Fruit fly (Drosophila melanogaster): ENCODE results near the gene inaF-B.
"Not testable (repeated sequence)": the region's sequence is repeated elsewhere in the genome, so short reads cannot be mapped to it uniquely, and the experiment has no call there.

inaF-B gene

DNA sequence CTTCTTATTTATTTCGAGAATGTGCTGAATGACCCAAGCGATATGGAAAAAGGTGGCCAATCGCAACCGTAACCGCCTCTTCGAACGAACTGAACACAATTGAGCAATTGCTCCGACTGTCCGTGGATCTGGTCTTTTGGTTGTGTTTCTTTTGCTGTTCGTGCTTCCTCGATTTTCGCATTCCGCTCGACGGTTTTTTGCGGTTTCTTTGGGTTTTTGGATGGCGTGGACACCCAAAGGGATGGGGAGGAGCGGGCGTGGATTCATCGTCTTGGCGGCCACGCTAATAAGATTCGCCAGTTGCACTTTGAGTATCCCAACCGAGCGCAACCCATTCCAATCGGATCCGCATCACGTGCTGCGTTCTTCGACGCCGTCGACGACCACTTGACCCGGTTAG is at the start of gene inaF-B:
inaF-B (minus strand) TSS at position 101 of the 400 bp plus-strand sequence.
- TF ChIP-seq CG8478 (optimal IDR thresholded peaks at IDR 0.05) = no peak
- no peak for TF ChIP-seq CTCF (optimal IDR thresholded peaks at IDR 0.05)

DNA sequence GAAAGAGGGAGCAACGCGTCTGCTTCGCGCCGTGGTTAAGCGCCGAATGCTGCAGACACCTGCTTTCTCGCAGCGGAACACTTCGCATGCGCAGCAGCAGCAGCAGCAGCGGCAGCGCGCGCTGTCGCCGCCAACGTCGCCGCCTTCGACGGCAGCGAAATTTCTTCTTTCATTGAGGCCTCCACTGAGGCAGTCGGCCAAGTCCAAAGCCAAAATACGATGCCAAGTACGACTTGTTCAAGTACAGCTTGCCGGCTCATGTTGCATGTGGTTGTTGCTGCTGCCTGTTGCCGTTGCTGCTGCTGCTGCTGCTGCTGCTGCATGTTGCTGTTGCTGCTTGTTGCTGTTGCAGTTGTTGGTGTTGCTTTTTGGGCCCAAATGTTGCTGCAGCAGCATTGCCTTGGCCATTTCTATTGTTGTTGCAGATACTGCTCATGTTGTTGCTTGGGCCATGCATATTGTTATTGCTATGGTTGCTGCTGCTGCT is 46.2 kb upstream of the inaF-B start, which contains the start of gene dy:
dy (minus strand) TSS at position 51 of the 487 bp plus-strand sequence.
- no peak for TF ChIP-seq CG8478 (optimal IDR thresholded peaks at IDR 0.05)
- no peak for TF ChIP-seq CTCF (optimal IDR thresholded peaks at IDR 0.05)

DNA sequence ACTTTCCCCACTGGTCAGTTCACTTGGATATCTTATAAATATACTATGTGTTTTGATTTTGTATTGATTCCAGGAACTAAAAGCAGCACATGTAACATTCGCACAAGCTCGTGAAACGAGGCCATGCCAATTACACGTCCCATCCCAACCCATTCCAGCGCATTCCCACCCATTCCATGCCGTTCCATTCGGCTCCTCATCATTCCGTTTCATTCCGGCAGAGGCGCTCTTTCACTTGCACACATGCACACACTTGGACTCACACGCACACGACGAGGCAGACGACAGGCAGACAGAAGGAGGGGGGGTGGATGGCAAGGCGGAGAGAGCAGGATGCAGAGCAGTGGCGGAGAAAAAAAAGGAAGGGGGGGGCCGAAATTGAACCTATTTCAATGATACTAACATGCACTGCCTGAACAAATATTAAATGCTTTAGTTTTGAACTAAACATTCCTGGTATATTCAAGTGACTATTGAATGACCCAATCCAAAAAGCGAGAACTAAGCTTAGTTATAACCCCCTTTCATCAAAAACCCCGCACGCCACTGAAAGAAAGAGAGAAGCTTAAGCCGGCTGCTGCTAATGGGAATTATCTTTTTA is 43.5 kb upstream of the inaF-B start:
- TF ChIP-seq CTCF (optimal IDR thresholded peaks at IDR 0.05) = no peak
- TF ChIP-seq CG8478 (optimal IDR thresholded peaks at IDR 0.05) = no peak

DNA sequence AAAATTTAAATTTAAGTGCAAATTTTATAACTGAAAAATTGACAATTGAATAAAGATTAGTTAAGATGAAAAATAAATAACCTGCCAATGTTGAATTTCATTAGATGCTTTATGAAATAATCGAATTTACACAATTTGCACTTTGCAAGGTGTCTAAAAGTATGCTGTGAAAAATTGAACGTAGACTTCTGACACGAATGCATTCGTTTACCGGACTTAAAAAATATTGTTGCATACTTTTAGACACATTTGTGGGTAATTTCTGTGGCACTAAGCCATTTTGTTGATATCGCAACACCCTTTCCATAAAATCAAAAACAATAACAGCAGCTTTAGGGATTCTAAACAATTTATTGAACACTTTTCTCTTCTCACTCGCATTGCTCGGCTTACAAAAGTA is 36.9 kb upstream of the inaF-B start:
- no peak for TF ChIP-seq CG8478 (optimal IDR thresholded peaks at IDR 0.05)
- no peak for TF ChIP-seq CTCF (optimal IDR thresholded peaks at IDR 0.05)

DNA sequence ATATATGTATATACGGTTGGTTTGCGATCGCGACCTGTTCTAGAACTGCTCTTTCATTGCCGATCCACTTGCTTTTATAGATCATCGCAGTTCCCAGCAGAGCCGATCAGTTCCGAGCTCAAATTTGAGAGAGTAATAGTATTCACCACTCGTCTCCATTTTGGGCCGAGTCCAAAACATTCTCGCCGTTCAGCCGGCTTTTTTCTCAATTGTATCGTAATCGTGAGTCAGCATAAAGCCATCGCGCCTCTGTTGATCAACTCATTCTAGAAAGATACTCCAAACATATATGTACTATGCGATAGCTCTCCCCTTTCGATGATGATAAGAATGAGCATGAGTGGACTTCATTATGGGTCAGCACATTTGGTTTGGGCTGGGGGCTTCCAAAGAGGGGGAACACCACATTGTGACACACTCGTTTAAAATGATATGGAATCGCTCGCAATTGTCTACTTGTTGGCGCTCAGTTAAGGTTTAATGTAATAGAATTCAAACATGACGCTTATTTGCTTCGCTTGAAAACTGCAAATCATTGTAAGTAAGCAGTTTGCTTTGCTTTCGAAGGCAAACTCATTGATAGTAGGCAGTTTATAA is 32.1 kb upstream of the inaF-B start, which contains the start of gene CG9360:
CG9360 (minus strand) TSS at position 51 of the 597 bp plus-strand sequence.
- TF ChIP-seq CTCF (optimal IDR thresholded peaks at IDR 0.05) (no peak), CG8478 (optimal IDR thresholded peaks at IDR 0.05) (no peak)

DNA sequence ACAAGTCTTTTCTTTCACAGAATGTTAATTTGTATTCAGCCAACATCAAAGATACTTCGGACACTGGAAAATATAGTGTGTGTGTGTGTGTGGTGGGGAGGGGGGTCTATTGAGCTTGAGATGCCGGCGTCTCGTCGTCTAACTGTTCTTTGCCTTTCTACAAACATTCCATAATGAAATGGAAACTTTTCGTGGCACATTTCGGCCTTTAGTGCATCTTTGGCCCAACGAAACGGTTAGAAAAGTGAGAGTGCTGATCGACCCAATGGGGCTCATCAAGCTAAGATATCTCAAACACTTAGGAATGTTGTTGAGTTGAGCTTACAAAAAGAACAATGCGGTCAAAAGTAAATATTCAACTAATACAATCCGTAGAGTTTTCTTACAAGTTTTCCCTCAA is 24.3 kb upstream of the inaF-B start:
- no peak for TF ChIP-seq CTCF (optimal IDR thresholded peaks at IDR 0.05)
- no peak for TF ChIP-seq CG8478 (optimal IDR thresholded peaks at IDR 0.05)

DNA sequence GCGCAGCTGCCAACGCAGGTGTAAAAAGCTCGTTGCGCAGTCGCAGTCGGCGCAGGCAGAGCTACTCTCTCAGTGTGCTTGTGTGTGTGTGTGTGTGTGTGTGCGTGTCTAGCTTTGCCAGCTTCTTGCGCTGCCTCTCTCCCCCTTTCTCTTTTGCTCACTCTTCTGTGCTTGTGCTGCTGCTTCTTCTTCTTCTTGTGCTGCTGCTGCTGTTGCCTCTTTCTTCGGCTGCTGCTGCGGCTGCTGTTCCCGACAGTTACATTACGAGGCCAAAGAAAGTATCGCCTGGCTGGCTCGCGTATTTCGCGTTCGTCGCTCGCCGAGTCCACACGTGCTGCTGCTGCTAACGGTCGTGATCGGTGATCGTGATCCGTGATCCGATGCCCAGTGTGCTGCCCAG is 21.4 kb upstream of the inaF-B start, which contains the start of gene m:
m (plus strand) TSS at position 301 of the 400 bp plus-strand sequence.
- not testable (repeated sequence) for TF ChIP-seq CG8478, CTCF (optimal IDR thresholded peaks at IDR 0.05)

DNA sequence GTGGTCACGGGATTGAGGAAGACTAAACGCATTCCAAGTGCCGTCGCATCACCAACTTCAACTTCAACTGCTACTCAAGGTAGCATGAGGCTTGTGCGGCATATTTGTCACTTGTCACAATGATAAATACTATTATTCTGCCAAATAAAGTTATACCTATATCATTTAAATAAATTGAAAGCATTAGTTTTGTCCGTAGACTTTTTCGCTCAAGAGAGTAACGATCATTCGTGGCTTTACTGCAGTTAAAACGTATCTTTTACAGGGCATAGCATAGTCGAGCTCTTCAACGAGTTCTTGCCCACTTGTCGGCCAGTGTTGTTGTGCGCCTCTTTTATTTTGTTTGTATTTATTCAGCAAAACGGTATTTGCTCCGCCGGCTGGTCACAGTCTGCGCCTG is 3.9 kb upstream of the inaF-B start:
- TF ChIP-seq CG8478 (optimal IDR thresholded peaks at IDR 0.05) = no peak
- no peak for TF ChIP-seq CTCF (optimal IDR thresholded peaks at IDR 0.05)

DNA sequence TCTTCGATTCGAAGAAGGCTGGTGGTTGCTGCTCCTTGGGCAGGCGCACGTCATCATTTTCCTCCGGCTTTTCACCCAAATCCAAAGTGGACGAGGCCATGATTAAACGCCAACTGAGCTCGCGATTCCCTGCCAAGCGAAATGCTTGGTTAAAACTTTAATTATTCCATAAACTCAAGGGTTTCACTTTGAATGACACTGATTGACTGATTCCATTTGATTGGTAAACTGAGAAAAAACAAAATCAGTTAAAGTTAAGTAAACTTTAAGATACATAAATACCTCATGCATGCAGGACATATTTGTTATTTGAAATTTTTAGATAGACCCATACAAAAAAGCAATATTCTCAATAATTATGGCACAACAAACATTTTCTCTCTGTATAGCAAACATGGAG is 1.2 kb upstream of the inaF-B start, which contains the start of gene inaF-A:
inaF-A (minus strand) TSS at position 101 of the 400 bp plus-strand sequence.
- TF ChIP-seq CG8478 (optimal IDR thresholded peaks at IDR 0.05) (no peak), CTCF (optimal IDR thresholded peaks at IDR 0.05) (no peak)

DNA sequence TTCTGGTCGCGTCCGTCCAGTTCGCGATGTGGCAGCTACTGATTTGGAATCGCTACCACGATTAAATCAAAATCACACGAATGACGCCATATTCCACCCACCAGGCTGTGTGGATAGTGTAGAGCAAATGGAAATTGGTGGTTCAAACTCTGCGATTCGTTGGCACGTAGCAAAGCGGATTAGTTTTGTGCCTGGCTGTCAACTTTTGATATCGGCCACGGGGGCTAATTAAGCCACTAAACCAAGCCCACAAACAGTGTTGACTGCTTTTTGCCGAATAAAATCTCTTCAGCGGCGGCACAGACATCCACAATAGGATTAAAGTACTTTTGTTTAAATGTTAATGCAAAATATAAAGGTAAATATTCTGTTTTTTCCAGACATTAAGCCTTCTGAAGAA is 905 bp downstream of the inaF-B start, which contains the start of gene inaF-C:
inaF-C (minus strand) TSS at position 101 of the 400 bp plus-strand sequence.
- TF ChIP-seq CG8478 (optimal IDR thresholded peaks at IDR 0.05) (no peak), CTCF (optimal IDR thresholded peaks at IDR 0.05) (no peak)

DNA sequence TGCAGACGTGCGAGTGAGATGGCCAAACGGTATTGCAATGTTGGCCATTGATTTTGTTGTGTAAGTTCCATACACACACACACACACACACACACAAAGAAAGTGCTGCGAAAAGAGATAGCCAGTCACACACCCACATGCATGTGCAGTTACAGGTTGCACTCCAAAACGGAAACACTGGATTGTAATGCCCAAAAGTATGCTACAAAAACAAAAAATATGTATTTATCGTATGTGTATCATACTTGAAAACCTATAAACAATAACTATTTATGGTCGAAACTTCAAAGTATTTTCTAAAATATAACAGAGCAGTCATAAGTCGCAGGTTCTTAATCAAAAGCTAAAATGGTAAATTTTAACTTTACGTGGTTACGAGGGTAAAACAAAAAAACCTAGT is 2.6 kb downstream of the inaF-B start:
- TF ChIP-seq CG8478 (optimal IDR thresholded peaks at IDR 0.05) (no peak), CTCF (optimal IDR thresholded peaks at IDR 0.05) (no peak)

DNA sequence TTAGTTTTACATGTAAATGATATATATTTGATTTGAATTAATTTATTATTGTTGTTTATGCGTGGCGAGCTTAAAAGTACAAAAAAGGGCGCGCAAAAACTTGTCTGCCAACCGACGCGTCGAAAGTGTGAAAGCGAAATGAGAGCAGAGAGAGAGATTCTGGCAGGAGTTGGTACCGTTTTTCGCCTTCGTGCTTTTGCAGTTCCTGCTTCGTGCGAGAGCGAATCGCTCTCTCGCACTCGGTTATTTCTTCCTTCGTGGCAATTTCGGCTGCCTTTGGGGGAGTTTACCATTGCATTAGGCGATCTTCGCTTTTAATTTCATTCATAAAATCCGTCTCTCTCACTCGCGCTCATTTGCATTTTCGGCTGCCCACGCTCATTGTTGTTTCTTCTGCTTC is 3.6 kb downstream of the inaF-B start, which contains the start of gene inaF-D:
inaF-D (minus strand) TSS at position 101 of the 400 bp plus-strand sequence.
- TF ChIP-seq CTCF (optimal IDR thresholded peaks at IDR 0.05) (no peak), CG8478 (optimal IDR thresholded peaks at IDR 0.05) (no peak)

DNA sequence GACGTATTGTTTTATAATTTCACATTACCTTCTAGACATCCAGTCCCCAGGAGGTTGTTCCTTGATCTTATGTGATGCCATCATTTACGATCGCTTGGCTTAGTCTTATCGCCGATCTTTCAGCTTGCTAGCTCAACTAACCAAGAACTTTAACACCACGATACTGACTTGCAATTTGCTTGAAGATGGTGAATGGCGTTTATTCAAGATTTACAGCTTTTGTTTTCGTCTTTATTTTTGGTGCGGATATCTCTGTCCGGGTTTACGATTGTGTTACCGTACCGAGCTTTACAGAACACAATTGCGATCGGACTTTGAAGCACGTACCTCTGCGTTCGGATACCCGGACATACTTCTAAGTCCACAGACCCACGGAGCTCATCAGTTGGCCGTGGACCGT is 8.6 kb downstream of the inaF-B start, which contains the start of gene CG15221:
CG15221 (plus strand) TSS at position 301 of the 400 bp plus-strand sequence.
- TF ChIP-seq CTCF (optimal IDR thresholded peaks at IDR 0.05) (no peak), CG8478 (optimal IDR thresholded peaks at IDR 0.05) (no peak)

DNA sequence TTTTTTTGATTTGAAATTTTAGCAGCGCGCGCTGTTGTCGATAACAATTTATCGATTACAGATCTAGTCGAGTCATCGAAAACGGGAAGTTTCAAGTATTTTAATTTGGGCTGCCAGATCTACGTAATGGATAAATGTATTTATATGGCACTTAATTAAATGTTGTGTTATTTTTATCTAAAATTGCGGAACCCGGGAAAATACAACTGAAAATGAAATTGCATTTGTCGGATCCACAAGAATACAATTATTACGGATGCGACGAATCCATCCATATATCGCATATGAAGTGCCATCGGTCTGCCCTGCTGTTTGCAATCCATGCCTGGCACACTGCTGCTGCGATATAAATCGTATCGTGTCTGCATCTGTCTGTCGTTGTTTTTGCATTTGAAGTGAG is 12.4 kb downstream of the inaF-B start, which contains the start of gene Tango10:
Tango10 (plus strand) TSS at position 108 of the 400 bp plus-strand sequence.
- TF ChIP-seq CTCF (optimal IDR thresholded peaks at IDR 0.05) = no peak

DNA sequence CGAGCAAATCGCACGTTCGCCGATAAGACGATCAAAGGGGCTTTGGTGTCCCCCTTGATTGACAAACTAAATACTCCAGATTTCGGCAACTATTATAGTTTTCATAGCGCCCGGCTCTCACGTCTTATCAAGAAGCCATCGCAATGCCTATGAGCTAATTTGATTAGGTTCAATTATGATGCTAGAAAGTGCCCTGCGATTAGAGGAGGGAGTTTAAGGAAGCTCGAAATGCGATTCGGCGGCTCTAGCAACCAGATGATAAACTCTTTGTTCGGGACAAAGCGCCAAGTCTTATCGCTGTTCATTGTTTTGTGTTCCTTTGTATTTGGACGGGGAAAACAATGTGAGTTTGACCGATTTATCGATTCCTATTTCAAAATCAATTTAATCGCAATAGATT is 14.7 kb downstream of the inaF-B start:
- TF ChIP-seq CG8478 (optimal IDR thresholded peaks at IDR 0.05) = no peak
- TF ChIP-seq CTCF (optimal IDR thresholded peaks at IDR 0.05) = no peak
